Worm (Caenorhabditis elegans): ENCODE measurements around the gene ced-9.

- TF ChIP-seq unc-39 (tag; optimal IDR thresholded peaks at IDR 0.05) (no peak), snpc-4 (tag; optimal IDR thresholded peaks at IDR 0.05) (no peak), ceh-43 (GFP tag; optimal IDR thresholded peaks at IDR 0.05) (no peak)
These were observed 16.8 kb upstream of the ced-9 start, which contains the start of the genes unc-50 and ostf-4 for ce11 chrIII:10318062-10318609.
